Worm (Caenorhabditis elegans) whole organism, late embryonic: ENCODE data around the gene unk-1.

ENCODE experiments used
- C38D4.7 ChIP-seq: fragments of 200-800 bp; sonication (Bioruptor generic); optimal IDR thresholded peaks from 2 replicates; lab custom pipeline; 2018; ENCODE audit warnings: mild to moderate bottlenecking, missing genetic modification characterization, moderate library complexity, missing compliant biosample characterization
- F13H6.1 ChIP-seq: sonication (generic microtip); optimal IDR thresholded peaks from 2 replicates; lab custom pipeline; 2016; ENCODE audit warnings: missing genetic modification characterization, missing compliant biosample characterization
- K02D7.2 ChIP-seq: sonication (generic microtip); optimal IDR thresholded peaks from 2 replicates; lab custom pipeline; 2017; ENCODE audit warnings: mild to moderate bottlenecking, missing genetic modification characterization, missing compliant biosample characterization
- K09A11.1 ChIP-seq: sonication (generic microtip); optimal IDR thresholded peaks from 2 replicates; lab custom pipeline; 2017; ENCODE audit warnings: antibody characterized with exemption, mild to moderate bottlenecking, missing genetic modification characterization, missing compliant biosample characterization; ENCODE audit not compliant: insufficient read depth
- T23F11.4 ChIP-seq: fragments of 200-800 bp; sonication (Bioruptor generic); optimal IDR thresholded peaks from 2 replicates; lab custom pipeline; 2018; ENCODE audit warnings: mild to moderate bottlenecking, missing genetic modification characterization, missing compliant biosample characterization
- Y22D7AL.16 ChIP-seq: sonication (generic microtip); optimal IDR thresholded peaks from 2 replicates; lab custom pipeline; 2016; ENCODE audit warnings: missing genetic modification characterization, missing compliant biosample characterization
- ama-1 ChIP-seq: fragments of 150-350 bp; optimal IDR thresholded peaks from 2 replicates; lab custom pipeline; 2014
- ceh-14 ChIP-seq: sonication (generic microtip); optimal IDR thresholded peaks from 2 replicates; lab custom pipeline; 2016; ENCODE audit warnings: missing genotype, missing genetic modification characterization, missing compliant biosample characterization
- ceh-18 ChIP-seq: sonication (generic microtip); optimal IDR thresholded peaks from 2 replicates; lab custom pipeline; 2016; ENCODE audit warnings: missing genetic modification characterization, missing compliant biosample characterization
- ceh-19 ChIP-seq: fragments of 200-800 bp; sonication (Bioruptor generic); optimal IDR thresholded peaks from 2 replicates; lab custom pipeline; 2018; ENCODE audit warnings: mild to moderate bottlenecking, missing genetic modification characterization, missing compliant biosample characterization
- ceh-2 ChIP-seq: sonication (generic microtip); optimal IDR thresholded peaks from 2 replicates; lab custom pipeline; 2016; ENCODE audit warnings: missing genotype, missing genetic modification characterization, missing compliant biosample characterization
- ceh-22 ChIP-seq: sonication (generic microtip); optimal IDR thresholded peaks from 2 replicates; lab custom pipeline; 2017; ENCODE audit warnings: missing biosample characterization, missing genetic modification characterization
- ceh-24 ChIP-seq: sonication (generic microtip); optimal IDR thresholded peaks from 2 replicates; lab custom pipeline; 2016; ENCODE audit warnings: mild to moderate bottlenecking, missing genetic modification characterization, missing compliant biosample characterization
- ceh-30 ChIP-seq: fragments of 150-350 bp; optimal IDR thresholded peaks from 2 replicates; lab custom pipeline; 2014; ENCODE audit warnings: missing biosample characterization, missing genetic modification characterization
- ceh-31 ChIP-seq: sonication (generic microtip); optimal IDR thresholded peaks from 2 replicates; lab custom pipeline; 2016; ENCODE audit warnings: missing genetic modification characterization, missing compliant biosample characterization
- ceh-34 ChIP-seq: sonication (generic microtip); optimal IDR thresholded peaks from 2 replicates; lab custom pipeline; 2016; ENCODE audit warnings: mild to moderate bottlenecking, missing genetic modification characterization, missing compliant biosample characterization
- ceh-6 ChIP-seq: fragments of 200-800 bp; sonication (Bioruptor generic); optimal IDR thresholded peaks from 2 replicates; lab custom pipeline; 2018; ENCODE audit warnings: mild to moderate bottlenecking, missing genetic modification characterization, missing compliant biosample characterization
- ceh-9 ChIP-seq: sonication (generic microtip); optimal IDR thresholded peaks from 2 replicates; lab custom pipeline; 2016; ENCODE audit warnings: mild to moderate bottlenecking, missing genetic modification characterization, inconsistent platforms, missing compliant biosample characterization
- che-1 ChIP-seq: sonication (generic microtip); optimal IDR thresholded peaks from 2 replicates; lab custom pipeline; 2016; ENCODE audit warnings: mild to moderate bottlenecking, missing genetic modification characterization, missing compliant biosample characterization
- dmd-4 ChIP-seq: sonication (generic microtip); optimal IDR thresholded peaks from 2 replicates; lab custom pipeline; 2016; ENCODE audit warnings: borderline replicate concordance, missing genetic modification characterization, missing compliant biosample characterization
- dve-1 ChIP-seq: sonication (generic microtip); optimal IDR thresholded peaks from 2 replicates; lab custom pipeline; 2017; ENCODE audit warnings: antibody characterized with exemption, mild to moderate bottlenecking, missing genetic modification characterization, missing compliant biosample characterization
- elt-4 ChIP-seq: sonication (generic microtip); optimal IDR thresholded peaks from 2 replicates; lab custom pipeline; 2016; ENCODE audit warnings: missing genetic modification characterization, missing compliant biosample characterization
- fax-1 ChIP-seq: sonication (generic microtip); optimal IDR thresholded peaks from 2 replicates; lab custom pipeline; 2016; ENCODE audit warnings: missing genotype, missing genetic modification characterization, missing compliant biosample characterization
- hlh-13 ChIP-seq: fragments of 200-800 bp; sonication (Bioruptor generic); optimal IDR thresholded peaks from 2 replicates; lab custom pipeline; 2018; ENCODE audit warnings: mild to moderate bottlenecking, missing genetic modification characterization, missing compliant biosample characterization
- hlh-30 ChIP-seq: sonication (generic microtip); optimal IDR thresholded peaks from 2 replicates; lab custom pipeline; 2017; ENCODE audit warnings: antibody characterized with exemption, missing genetic modification characterization, missing compliant biosample characterization; ENCODE audit not compliant: insufficient read depth
- nfya-1 ChIP-seq: sonication (generic microtip); optimal IDR thresholded peaks from 2 replicates; lab custom pipeline; 2017; ENCODE audit warnings: missing genetic modification characterization, mild to moderate bottlenecking, missing compliant biosample characterization, antibody characterized with exemption, moderate library complexity
- nhr-232 ChIP-seq: sonication (generic microtip); optimal IDR thresholded peaks from 2 replicates; lab custom pipeline; 2016; ENCODE audit warnings: missing genetic modification characterization, missing compliant biosample characterization
- npax-4 ChIP-seq: sonication (generic microtip); optimal IDR thresholded peaks from 2 replicates; lab custom pipeline; 2016; ENCODE audit warnings: missing genetic modification characterization, missing compliant biosample characterization
- odd-2 ChIP-seq: sonication (generic microtip); optimal IDR thresholded peaks from 2 replicates; lab custom pipeline; 2017; ENCODE audit warnings: antibody characterized with exemption, mild to moderate bottlenecking, missing genetic modification characterization, missing compliant biosample characterization
- pag-3 ChIP-seq: sonication (generic microtip); optimal IDR thresholded peaks from 2 replicates; lab custom pipeline; 2016; ENCODE audit warnings: missing compliant biosample characterization, missing genetic modification characterization, borderline replicate concordance
- pat-9 ChIP-seq: fragments of 200-800 bp; sonication (Bioruptor generic); optimal IDR thresholded peaks from 2 replicates; lab custom pipeline; 2018; ENCODE audit warnings: mild to moderate bottlenecking, missing genetic modification characterization, moderate library complexity, missing compliant biosample characterization
- pax-1 ChIP-seq: fragments of 150-350 bp; optimal IDR thresholded peaks from 2 replicates; lab custom pipeline; 2014; ENCODE audit warnings: missing biosample characterization, missing genetic modification characterization
- pha-2 ChIP-seq: sonication (generic microtip); optimal IDR thresholded peaks from 2 replicates; lab custom pipeline; 2017; ENCODE audit warnings: mild to moderate bottlenecking, missing genetic modification characterization, missing compliant biosample characterization
- pha-4 ChIP-seq: fragments of 150-350 bp; optimal IDR thresholded peaks from 2 replicates; lab custom pipeline; 2018; ENCODE audit warnings: missing biosample characterization, missing genetic modification reagents, missing genetic modification characterization
- pros-1 ChIP-seq: fragments of 150-350 bp; optimal IDR thresholded peaks from 2 replicates; lab custom pipeline; 2014; ENCODE audit warnings: missing biosample characterization, missing genetic modification reagents, missing genetic modification characterization
- sdc-2 ChIP-seq: sonication (generic microtip); optimal IDR thresholded peaks from 2 replicates; lab custom pipeline; 2016; ENCODE audit warnings: missing genotype, missing genetic modification characterization, missing compliant biosample characterization
- sox-4 ChIP-seq: sonication (generic microtip); optimal IDR thresholded peaks from 2 replicates; lab custom pipeline; 2017; ENCODE audit warnings: mild to moderate bottlenecking, missing genetic modification characterization, inconsistent platforms, missing compliant biosample characterization
- syd-9 ChIP-seq: sonication (generic microtip); optimal IDR thresholded peaks from 2 replicates; lab custom pipeline; 2016; ENCODE audit warnings: mild to moderate bottlenecking, missing genetic modification characterization, moderate library complexity, missing compliant biosample characterization
- tbx-2 ChIP-seq: sonication (generic microtip); optimal IDR thresholded peaks from 2 replicates; lab custom pipeline; 2016; ENCODE audit warnings: missing genetic modification characterization, missing compliant biosample characterization
- tbx-7 ChIP-seq: sonication (generic microtip); optimal IDR thresholded peaks from 2 replicates; lab custom pipeline; 2016; ENCODE audit warnings: missing genotype, missing genetic modification characterization, missing compliant biosample characterization
- ttx-3 ChIP-seq: sonication (generic microtip); optimal IDR thresholded peaks from 2 replicates; lab custom pipeline; 2016; ENCODE audit warnings: missing genetic modification reagents, missing genetic modification characterization, missing compliant biosample characterization
- unc-42 ChIP-seq: sonication (generic microtip); optimal IDR thresholded peaks from 2 replicates; lab custom pipeline; 2016; ENCODE audit warnings: missing genotype, missing genetic modification characterization, missing compliant biosample characterization
- unc-55 ChIP-seq: sonication (generic microtip); optimal IDR thresholded peaks from 2 replicates; lab custom pipeline; 2017; ENCODE audit warnings: missing biosample characterization, missing genetic modification reagents, missing genetic modification characterization
- unc-86 ChIP-seq: sonication (generic microtip); optimal IDR thresholded peaks from 2 replicates; lab custom pipeline; 2016; ENCODE audit warnings: missing genetic modification characterization, missing compliant biosample characterization
- zip-5 ChIP-seq: sonication (generic microtip); optimal IDR thresholded peaks from 2 replicates; lab custom pipeline; 2016; ENCODE audit warnings: missing genetic modification characterization, missing compliant biosample characterization
- ztf-16 ChIP-seq: sonication (generic microtip); optimal IDR thresholded peaks from 2 replicates; lab custom pipeline; 2017; ENCODE audit warnings: missing genetic modification characterization, missing compliant biosample characterization

unk-1 gene

ce11 chrX:8017759-8018158 is 3.0 kb downstream of the unk-1 start, which contains the start of gene C34D10.5:
C34D10.5 (plus strand) TSS chrX:8018027.
- no peak for TF ChIP-seq pat-9 (tag; lab: Kevin White, UChicago)
- no peak for TF ChIP-seq ceh-2 (tag; lab: Kevin White, UChicago)
- TF ChIP-seq nhr-232 (tag; lab: Kevin White, UChicago): no peak
- TF ChIP-seq syd-9 (tag; lab: Kevin White, UChicago): no peak

- no peak for TF ChIP-seq odd-2
- TF ChIP-seq ama-1 (lab: Kevin White, UChicago): no peak
Observed at ce11 chrX:8018441-8018840, 3.7 kb downstream of the unk-1 start.

ce11 chrX:8019665-8020064 is 4.9 kb downstream of the unk-1 start:
- TF ChIP-seq pax-1 (tag; lab: Kevin White, UChicago) (no peak), ceh-31 (tag; lab: Kevin White, UChicago) (peak; percentile 65), T23F11.4 (peak; percentile 49), zip-5 (tag; lab: Kevin White, UChicago) (no peak), tbx-7 (no peak), tbx-2 (tag; lab: Kevin White, UChicago) (peak; percentile 66), ceh-34 (peak; percentile 24), Y22D7AL.16 (tag; lab: Kevin White, UChicago) (no peak), dve-1 (peak; percentile 21), nfya-1 (tag; lab: Kevin White, UChicago) (peak; percentile 31), ceh-2 (tag; lab: Kevin White, UChicago) (peak; percentile 36), hlh-30 (peak; percentile 90), hlh-13 (GFP tag; lab: Kevin White, UChicago) (no peak), F13H6.1 (tag; lab: Kevin White, UChicago) (peak; percentile 62), unc-86 (tag; lab: Kevin White, UChicago) (no peak), ceh-18 (tag; lab: Kevin White, UChicago) (peak; percentile 82), ceh-19 (GFP tag; lab: Kevin White, UChicago) (peak; percentile 34), K09A11.1 (tag; lab: Kevin White, UChicago) (no peak), sdc-2 (tag; lab: Kevin White, UChicago) (peak; percentile 37), pha-2 (no peak), ceh-14 (tag; lab: Kevin White, UChicago) (peak; percentile 25), unc-55 (GFP tag; lab: Kevin White, UChicago) (peak; percentile 0), pros-1 (peak; percentile 68)

ce11 chrX:8021609-8022008 is 6.8 kb downstream of the unk-1 start:
- TF ChIP-seq ceh-14 (tag; lab: Kevin White, UChicago) (no peak), C38D4.7 (GFP tag; lab: Kevin White, UChicago) (no peak), sdc-2 (tag; lab: Kevin White, UChicago) (no peak), tbx-7 (no peak), pros-1 (no peak), pha-4 (tag; lab: Kevin White, UChicago) (no peak), ceh-2 (tag; lab: Kevin White, UChicago) (no peak), hlh-13 (GFP tag; lab: Kevin White, UChicago) (no peak), ttx-3 (tag; lab: Kevin White, UChicago) (no peak), ama-1 (lab: Kevin White, UChicago) (no peak), K02D7.2 (tag; lab: Kevin White, UChicago) (no peak), che-1 (tag; lab: Kevin White, UChicago) (no peak), pag-3 (no peak), F13H6.1 (tag; lab: Kevin White, UChicago) (no peak), ceh-31 (tag; lab: Kevin White, UChicago) (peak; percentile 44), ztf-16 (no peak), ceh-18 (tag; lab: Kevin White, UChicago) (peak; percentile 78), ceh-22 (tag; lab: Kevin White, UChicago) (no peak), fax-1 (tag; lab: Kevin White, UChicago) (no peak), npax-4 (tag; lab: Kevin White, UChicago) (no peak), unc-42 (tag; lab: Kevin White, UChicago) (peak; percentile 35), ceh-6 (GFP tag; lab: Kevin White, UChicago) (no peak), dmd-4 (tag; lab: Kevin White, UChicago) (no peak), Y22D7AL.16 (tag; lab: Kevin White, UChicago) (no peak), ceh-30 (tag; lab: Kevin White, UChicago) (no peak), ceh-9 (tag; lab: Kevin White, UChicago) (no peak), ceh-34 (no peak), sox-4 (tag; lab: Kevin White, UChicago) (no peak), ceh-24 (tag; lab: Kevin White, UChicago) (no peak), elt-4 (tag; lab: Kevin White, UChicago) (no peak)
